Fruit fly (Drosophila melanogaster) whole organism, embryonic: ENCODE data around the gene CG9254.
A peak's percentile ranks its signal among the peaks of the same experiment; 100 is the strongest.

Experiments
- CG11723 ChIP-seq: fragments of 200-800 bp; sonication (Bioruptor generic); optimal IDR thresholded peaks from 2 replicates; lab custom pipeline; 2017; ENCODE audit warnings: missing biosample characterization, mild to moderate bottlenecking, missing genetic modification characterization
- CG12659 ChIP-seq: fragments of 200-800 bp; sonication (Bioruptor generic); optimal IDR thresholded peaks from 3 replicates; lab custom pipeline; 2017; ENCODE audit warnings: mild to moderate bottlenecking, missing biosample characterization, missing genetic modification reagents, missing genetic modification characterization
- CG12769 ChIP-seq: fragments of 200-800 bp; sonication (Bioruptor generic); optimal IDR thresholded peaks from 2 replicates; lab custom pipeline; 2019; ENCODE audit warnings: missing biosample characterization, mild to moderate bottlenecking, missing genetic modification characterization, moderate library complexity
- CG12942 ChIP-seq: fragments of 200-800 bp; sonication (Bioruptor generic); optimal IDR thresholded peaks from 3 replicates; lab custom pipeline; 2016; ENCODE audit warnings: missing biosample characterization, missing genetic modification characterization
- CG13424 ChIP-seq: fragments of 200-800 bp; sonication (Bioruptor generic); optimal IDR thresholded peaks from 2 replicates; lab custom pipeline; 2019; ENCODE audit warnings: missing biosample characterization, mild to moderate bottlenecking, missing genetic modification characterization, moderate library complexity
- CG16815 ChIP-seq: fragments of 200-800 bp; sonication (Bioruptor generic); optimal IDR thresholded peaks from 3 replicates; lab custom pipeline; 2017; ENCODE audit warnings: missing biosample characterization, mild to moderate bottlenecking, missing genetic modification characterization
- CG3281 ChIP-seq: fragments of 200-800 bp; sonication (Bioruptor generic); optimal IDR thresholded peaks from 3 replicates; lab custom pipeline; 2017; ENCODE audit warnings: missing biosample characterization, mild to moderate bottlenecking, missing genetic modification characterization
- CG5180 ChIP-seq: fragments of 200-800 bp; sonication (Bioruptor generic); optimal IDR thresholded peaks from 3 replicates; lab custom pipeline; 2017; ENCODE audit warnings: missing biosample characterization, missing genetic modification characterization, mild to moderate bottlenecking, moderate library complexity, missing genetic modification reagents
- CG6254 ChIP-seq: fragments of 200-800 bp; sonication (Bioruptor generic); optimal IDR thresholded peaks from 3 replicates; lab custom pipeline; 2017; ENCODE audit warnings: mild to moderate bottlenecking, missing biosample characterization, missing genetic modification reagents, missing genetic modification characterization
- CG6654 ChIP-seq: fragments of 200-800 bp; sonication (Bioruptor generic); optimal IDR thresholded peaks from 2 replicates; lab custom pipeline; 2017; ENCODE audit warnings: missing biosample characterization, mild to moderate bottlenecking, missing genetic modification characterization
- CG6854 ChIP-seq: fragments of 200-800 bp; sonication (Bioruptor generic); optimal IDR thresholded peaks from 3 replicates; lab custom pipeline; 2017; ENCODE audit warnings: missing biosample characterization, mild to moderate bottlenecking, missing genetic modification characterization
- CHES-1-like ChIP-seq: fragments of 200-800 bp; sonication (Bioruptor generic); optimal IDR thresholded peaks from 2 replicates; lab custom pipeline; 2016; ENCODE audit warnings: missing biosample characterization, missing genetic modification characterization
- CkIIα-i1 ChIP-seq: fragments of 200-800 bp; sonication (Bioruptor generic); IDR thresholded peaks from 2 replicates; pipeline ENCODE4 v1.3.6; 2022; ENCODE audit warnings: missing biosample characterization, missing genetic modification characterization
- CrebB ChIP-seq: fragments of 200-800 bp; sonication (Bioruptor generic); optimal IDR thresholded peaks from 3 replicates; lab custom pipeline; 2018; ENCODE audit warnings: missing biosample characterization, mild to moderate bottlenecking, missing genetic modification characterization
- D19A ChIP-seq: fragments of 200-800 bp; optimal IDR thresholded peaks from 3 replicates; lab custom pipeline; 2019; ENCODE audit warnings: missing biosample characterization, mild to moderate bottlenecking, missing genetic modification characterization, moderate library complexity
- D19B ChIP-seq: fragments of 200-800 bp; sonication (Bioruptor generic); optimal IDR thresholded peaks from 2 replicates; lab custom pipeline; 2017; ENCODE audit warnings: missing biosample characterization, mild to moderate bottlenecking, missing genetic modification characterization
- Dbx ChIP-seq: fragments of 200-800 bp; sonication (Bioruptor generic); IDR thresholded peaks from 3 replicates; pipeline ENCODE4 v1.3.6; 2022; ENCODE audit warnings: missing biosample characterization, missing genetic modification characterization
- Dp ChIP-seq: fragments of 200-800 bp; sonication (Bioruptor generic); optimal IDR thresholded peaks from 2 replicates; lab custom pipeline; 2018; ENCODE audit warnings: missing biosample characterization, mild to moderate bottlenecking, missing genetic modification characterization, moderate library complexity
- Fer2 ChIP-seq: fragments of 200-800 bp; sonication (Bioruptor generic); optimal IDR thresholded peaks from 2 replicates; lab custom pipeline; 2018; ENCODE audit warnings: missing biosample characterization, mild to moderate bottlenecking, missing genetic modification characterization, moderate library complexity
- GATAe ChIP-seq: fragments of 200-800 bp; sonication (Bioruptor generic); conservative IDR thresholded peaks from 2 replicates; pipeline ENCODE4 v1.3.6; 2022; ENCODE audit warnings: missing biosample characterization, missing genetic modification characterization
- H2.0 ChIP-seq: fragments of 200-800 bp; sonication (Bioruptor generic); IDR thresholded peaks from 2 replicates; pipeline ENCODE4 v1.3.6; 2022; ENCODE audit warnings: missing biosample characterization, missing genetic modification characterization
- Hmx ChIP-seq: fragments of 200-800 bp; sonication (Bioruptor generic); optimal IDR thresholded peaks from 2 replicates; lab custom pipeline; 2016; ENCODE audit warnings: missing biosample characterization, missing genetic modification characterization
- Jarid2 ChIP-seq: fragments of 200-800 bp; sonication (Bioruptor generic); optimal IDR thresholded peaks from 3 replicates; lab custom pipeline; 2017; ENCODE audit warnings: mild to moderate bottlenecking, missing biosample characterization, missing genetic modification reagents, missing genetic modification characterization
- Lhr ChIP-seq: fragments of 200-800 bp; sonication (Bioruptor generic); optimal IDR thresholded peaks from 3 replicates; lab custom pipeline; 2017; ENCODE audit warnings: mild to moderate bottlenecking, missing biosample characterization, missing genetic modification reagents, missing genetic modification characterization
- NC2α ChIP-seq: fragments of 200-800 bp; sonication (Bioruptor generic); optimal IDR thresholded peaks from 2 replicates; lab custom pipeline; 2016; ENCODE audit warnings: missing biosample characterization, missing genetic modification characterization
- NC2β ChIP-seq: fragments of 200-800 bp; sonication (Bioruptor generic); optimal IDR thresholded peaks from 2 replicates; lab custom pipeline; 2016; ENCODE audit warnings: missing biosample characterization, missing genetic modification characterization
- PHDP ChIP-seq: fragments of 200-800 bp; sonication (Bioruptor generic); optimal IDR thresholded peaks from 3 replicates; lab custom pipeline; 2018; ENCODE audit warnings: missing biosample characterization, mild to moderate bottlenecking, missing genetic modification characterization, moderate library complexity
- Pdp1 ChIP-seq, 2 experiments: fragments of 200-800 bp; sonication (Bioruptor generic); optimal IDR thresholded peaks; 3 replicates each; lab custom pipeline; 2016; ENCODE audit warnings: missing biosample characterization in 2 of 2, missing genetic modification characterization in 2 of 2, mild to moderate bottlenecking in 1 of 2, moderate library complexity in 1 of 2
- Scr ChIP-seq: fragments of 200-800 bp; sonication (Bioruptor generic); IDR thresholded peaks from 2 replicates; pipeline ENCODE4 v1.3.6; 2022; ENCODE audit warnings: missing biosample characterization, missing genetic modification characterization; ENCODE audit not compliant: partially characterized antibody
- Side ChIP-seq: fragments of 200-800 bp; sonication (Bioruptor generic); optimal IDR thresholded peaks from 2 replicates; lab custom pipeline; 2016; ENCODE audit warnings: missing biosample characterization, missing genetic modification characterization
- Ssrp ChIP-seq: fragments of 200-800 bp; sonication (Bioruptor generic); optimal IDR thresholded peaks from 2 replicates; lab custom pipeline; 2018; ENCODE audit warnings: missing biosample characterization, mild to moderate bottlenecking, missing genetic modification characterization, moderate library complexity
- Vsx1 ChIP-seq: fragments of 200-800 bp; sonication (Bioruptor generic); optimal IDR thresholded peaks from 2 replicates; lab custom pipeline; 2017; ENCODE audit warnings: missing biosample characterization, mild to moderate bottlenecking, missing genetic modification characterization, missing genetic modification reagents
- Xrp1 ChIP-seq: fragments of 200-800 bp; sonication (Bioruptor generic); IDR thresholded peaks from 2 replicates; pipeline ENCODE4 v1.3.6; 2022; ENCODE audit warnings: missing biosample characterization, missing genetic modification characterization
- bsh ChIP-seq, 2 experiments: fragments of 200-800 bp; sonication (Bioruptor generic); optimal IDR thresholded peaks; 2 replicates each; lab custom pipeline; 2017 to 2018; ENCODE audit warnings: mild to moderate bottlenecking in 2 of 2, missing biosample characterization in 2 of 2, missing genetic modification characterization in 2 of 2, moderate library complexity in 1 of 2
- cas ChIP-seq: fragments of 200-800 bp; sonication (Bioruptor generic); IDR thresholded peaks from 2 replicates; pipeline ENCODE4 v1.3.6; 2022; ENCODE audit warnings: missing biosample characterization, missing genetic modification characterization
- cg ChIP-seq: fragments of 200-800 bp; sonication (Bioruptor generic); optimal IDR thresholded peaks from 3 replicates; lab custom pipeline; 2019; ENCODE audit warnings: missing biosample characterization, mild to moderate bottlenecking, missing genetic modification characterization, moderate library complexity
- chn ChIP-seq: fragments of 200-800 bp; sonication (Bioruptor generic); optimal IDR thresholded peaks from 2 replicates; lab custom pipeline; 2016; ENCODE audit warnings: missing biosample characterization, missing genetic modification characterization
- dan ChIP-seq: fragments of 200-800 bp; sonication (Bioruptor generic); IDR thresholded peaks from 2 replicates; pipeline ENCODE4 v1.3.6; 2022; ENCODE audit warnings: missing biosample characterization, missing genetic modification characterization
- ftz-f1 ChIP-seq: fragments of 200-800 bp; sonication (Bioruptor generic); optimal IDR thresholded peaks from 2 replicates; lab custom pipeline; 2016; ENCODE audit warnings: missing biosample characterization, missing genetic modification characterization
- hkb ChIP-seq, 2 experiments: fragments of 200-800 bp in 1 of 2; fragments of >200 bp in 1 of 2; sonication (Bioruptor generic) in 1 of 2; IDR thresholded peaks in 1 of 2; optimal IDR thresholded peaks in 1 of 2; 2 replicates each; pipeline versions ENCODE4 v1.3.6 to Lab custom; 2017 to 2022; ENCODE audit warnings: missing biosample characterization in 1 of 2, missing genetic modification characterization in 1 of 2
- klu ChIP-seq: fragments of 200-800 bp; sonication (Bioruptor generic); IDR thresholded peaks from 2 replicates; pipeline ENCODE4 v1.3.6; 2022; ENCODE audit warnings: missing biosample characterization, missing genetic modification characterization
- mam ChIP-seq: fragments of 200-800 bp; sonication (Bioruptor generic); optimal IDR thresholded peaks from 3 replicates; lab custom pipeline; 2016; ENCODE audit warnings: missing biosample characterization, missing genetic modification characterization
- nerfin-1 ChIP-seq: fragments of 200-800 bp; sonication (Bioruptor generic); optimal IDR thresholded peaks from 3 replicates; lab custom pipeline; 2019; ENCODE audit warnings: missing biosample characterization, mild to moderate bottlenecking, missing genetic modification characterization, moderate library complexity
- otp ChIP-seq: fragments of 200-800 bp; sonication (Bioruptor generic); IDR thresholded peaks from 3 replicates; pipeline ENCODE4, ENCODE4 v1.3.6; 2022; ENCODE audit warnings: missing biosample characterization, missing genetic modification characterization
- pan ChIP-seq, 4 experiments: fragments of >200 bp in 3 of 4; fragments of 200-800 bp in 1 of 4; sonication (Bioruptor generic) in 1 of 4; optimal IDR thresholded peaks in 3 of 4; IDR thresholded peaks in 1 of 4; 2 replicates each; pipeline versions ENCODE4 v1.3.6 to Lab custom; 2017 to 2022; ENCODE audit warnings: missing biosample characterization in 2 of 4, missing genetic modification characterization in 2 of 4, mixed read lengths in 1 of 4
- ro ChIP-seq: fragments of 200-800 bp; sonication (Bioruptor generic); IDR thresholded peaks from 2 replicates; pipeline ENCODE4 v1.3.6; 2022; ENCODE audit warnings: missing biosample characterization, missing genetic modification characterization
- stc ChIP-seq: fragments of 200-800 bp; sonication (Bioruptor generic); IDR thresholded peaks from 2 replicates; pipeline ENCODE4 v1.3.6; 2022; ENCODE audit warnings: missing biosample characterization, missing genetic modification characterization
- toy ChIP-seq: fragments of 200-800 bp; sonication (Bioruptor generic); IDR thresholded peaks from 2 replicates; pipeline ENCODE4 v1.3.6; 2022; ENCODE audit warnings: missing biosample characterization, missing genetic modification characterization
- tx ChIP-seq: fragments of 200-800 bp; sonication (Bioruptor generic); optimal IDR thresholded peaks from 2 replicates; lab custom pipeline; 2016; ENCODE audit warnings: missing biosample characterization, missing genetic modification characterization
- usp ChIP-seq: fragments of >200 bp; optimal IDR thresholded peaks from 2 replicates; lab custom pipeline; 2017; ENCODE audit warnings: missing biosample characterization, missing genetic modification characterization

Gene CG9254

DNA sequence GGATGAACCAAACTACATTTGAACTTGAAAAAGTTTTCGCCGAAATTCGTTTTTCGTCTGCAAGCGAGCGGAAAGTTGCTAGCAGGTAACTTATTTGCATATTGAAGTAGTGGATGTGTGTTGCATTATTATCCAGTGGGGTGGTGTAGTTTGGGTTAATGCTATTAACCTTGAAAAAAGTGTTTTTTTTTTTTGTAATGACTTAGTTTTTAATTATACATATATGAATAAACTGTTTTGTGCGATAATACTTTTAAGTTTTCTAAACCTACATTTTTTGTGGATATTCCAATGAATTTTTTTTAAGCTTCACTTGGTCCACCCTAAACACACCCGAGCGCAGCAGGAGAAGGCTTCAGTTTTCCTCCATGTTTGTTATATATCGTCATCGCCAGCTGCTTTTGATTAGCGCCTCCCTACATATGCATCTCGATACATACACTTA, 26.0 kb downstream of the CG9254 start (continued):
- no peak for TF ChIP-seq H2.0 (GFP tag; lab: Robert Waterston, UW)
- TF ChIP-seq CG12769 (tag; lab: Kevin White, UChicago) = no peak
- TF ChIP-seq D19A = peak; percentile 28
- TF ChIP-seq Ssrp (tag; lab: Kevin White, UChicago) = peak; percentile 31
- peak; percentile 37 for TF ChIP-seq nerfin-1
- no peak for TF ChIP-seq dan
- TF ChIP-seq Dbx = no peak
- no peak for TF ChIP-seq Hmx
- TF ChIP-seq Xrp1 (GFP tag; lab: Robert Waterston, UW) = peak; percentile 40; the same call in 1 of the 2 replicates
- peak; percentile 59 for TF ChIP-seq CG13424 (tag; lab: Kevin White, UChicago)
- no peak for TF ChIP-seq CG6854 (GFP tag; lab: Kevin White, UChicago)
- no peak for TF ChIP-seq Dp (GFP tag; lab: Kevin White, UChicago)
- no peak for TF ChIP-seq GATAe (GFP tag; lab: Robert Waterston, UW)
- no peak for TF ChIP-seq CG16815 (GFP tag; lab: Kevin White, UChicago)
- TF ChIP-seq Fer2 (tag; lab: Kevin White, UChicago) = no peak
- TF ChIP-seq CG6654 = peak; percentile 10
- no peak for TF ChIP-seq Side (GFP tag; lab: Kevin White, UChicago)
- TF ChIP-seq bsh (GFP tag; optimal IDR thresholded peaks at IDR 0.05; lab: Kevin White, UChicago) = peak; percentile 55 to 86
- TF ChIP-seq D19B (GFP tag; lab: Kevin White, UChicago) = no peak
- TF ChIP-seq CrebB (tag; lab: Kevin White, UChicago) = no peak
- no peak for TF ChIP-seq usp (GFP tag; lab: Kevin White, UChicago)
- no peak for TF ChIP-seq CG12942
- no peak for TF ChIP-seq cg (GFP tag; lab: Kevin White, UChicago)
- TF ChIP-seq ro (GFP tag; lab: Robert Waterston, UW) = no peak
- TF ChIP-seq mam (GFP tag; lab: Kevin White, UChicago) = no peak
- peak; percentile 58 for TF ChIP-seq CG6254 (GFP tag; lab: Kevin White, UChicago)
- TF ChIP-seq NC2β (GFP tag; lab: Kevin White, UChicago) = no peak
- TF ChIP-seq CG3281 (GFP tag; lab: Kevin White, UChicago) = no peak
- no peak for TF ChIP-seq NC2α (GFP tag; lab: Kevin White, UChicago)
- no peak for TF ChIP-seq klu (GFP tag; lab: Robert Waterston, UW)
- no peak for TF ChIP-seq toy
- TF ChIP-seq CkIIα-i1 = no peak
- no peak for TF ChIP-seq ftz-f1 (GFP tag; lab: Kevin White, UChicago)
- TF ChIP-seq CG11723 (GFP tag; lab: Kevin White, UChicago) = peak; percentile 18
- TF ChIP-seq Lhr (GFP tag; lab: Kevin White, UChicago) = no peak
- TF ChIP-seq cas (GFP tag; lab: Robert Waterston, UW) = no peak
- no peak for TF ChIP-seq Scr (GFP tag; lab: Robert Waterston, UW)
- no peak for TF ChIP-seq CG12659
- no peak for TF ChIP-seq hkb (optimal IDR thresholded peaks at IDR 0.05; lab: Kevin White, UChicago)
- TF ChIP-seq hkb (GFP tag; IDR thresholded peaks at IDR 0.05; lab: Robert Waterston, UW) = peak; percentile 54
- TF ChIP-seq pan (optimal IDR thresholded peaks at IDR 0.05; lab: Kevin White, UChicago) = no peak
- peak in 1 of 2 experiments; percentile 24 for TF ChIP-seq pan (GFP tag; optimal IDR thresholded peaks at IDR 0.05 in 1 of 2, IDR thresholded peaks at IDR 0.05 in 1 of 2)
- peak; percentile 21 for TF ChIP-seq chn
- TF ChIP-seq CG5180 (GFP tag; lab: Kevin White, UChicago) = peak; percentile 37
- TF ChIP-seq tx (GFP tag; lab: Kevin White, UChicago) = no peak
- no peak for TF ChIP-seq CHES-1-like
- peak; percentile 43 for TF ChIP-seq PHDP (tag; lab: Kevin White, UChicago)
- no peak for TF ChIP-seq otp (GFP tag; lab: Robert Waterston, UW)
- TF ChIP-seq stc (GFP tag; lab: Robert Waterston, UW) = no peak; the same call in 1 of the 2 replicates
- no peak for TF ChIP-seq Jarid2 (GFP tag; lab: Kevin White, UChicago)
- no peak for TF ChIP-seq Vsx1 (GFP tag; lab: Kevin White, UChicago)
- no peak for TF ChIP-seq Pdp1 (GFP tag; optimal IDR thresholded peaks at IDR 0.05; lab: Kevin White, UChicago)
